Worm (Caenorhabditis elegans) whole organism, young adult: ENCODE data around the gene C14C11.7.

Source experiments
- B0035.1 ChIP-seq: sonication (generic microtip); optimal IDR thresholded peaks from 2 replicates; lab custom pipeline; 2016; ENCODE audit warnings: missing genetic modification characterization, mild to moderate bottlenecking, missing compliant biosample characterization, missing genotype, missing genetic modification reagents
- C17E4.6 ChIP-seq: fragments of 200-800 bp; sonication (Bioruptor generic); IDR thresholded peaks from 2 replicates; pipeline ENCODE4 v1.3.6; 2022; ENCODE audit warnings: missing genetic modification reagents, missing genetic modification characterization, missing compliant biosample characterization
- F57A8.1 ChIP-seq: fragments of 200-800 bp; sonication (Bioruptor generic); optimal IDR thresholded peaks from 2 replicates; lab custom pipeline; 2018; ENCODE audit warnings: mild to moderate bottlenecking, missing genetic modification characterization, moderate library complexity, missing compliant biosample characterization
- attf-3 ChIP-seq: fragments of 200-800 bp; sonication (Bioruptor generic); conservative IDR thresholded peaks from 2 replicates; pipeline ENCODE4 v1.3.6; 2022; ENCODE audit warnings: missing genetic modification reagents, missing genetic modification characterization, missing compliant biosample characterization
- mel-28 ChIP-seq: sonication (generic microtip); optimal IDR thresholded peaks from 2 replicates; lab custom pipeline; 2016; ENCODE audit warnings: borderline replicate concordance, mild to moderate bottlenecking, missing genetic modification characterization, missing compliant biosample characterization
- mxl-1 ChIP-seq: sonication (generic microtip); optimal IDR thresholded peaks from 2 replicates; lab custom pipeline; 2016; ENCODE audit warnings: missing genetic modification characterization, missing compliant biosample characterization
- nhr-179 ChIP-seq: sonication (generic microtip); optimal IDR thresholded peaks from 2 replicates; lab custom pipeline; 2016; ENCODE audit warnings: mild to moderate bottlenecking, missing genetic modification characterization, missing compliant biosample characterization

C14C11.7 gene

ce11 chrV:5617301-5617700, 48.6 kb downstream of the C14C11.7 start, which contains the start of gene M03E7.2:
M03E7.2 (plus strand) TSS chrV:5617601.
- TF ChIP-seq mel-28 (no peak), attf-3 (GFP tag; lab: Robert Waterston, UW) (no peak), C17E4.6 (GFP tag; lab: Robert Waterston, UW) (no peak), B0035.1 (no peak), mxl-1 (tag; lab: Kevin White, UChicago) (no peak), F57A8.1 (GFP tag; lab: Kevin White, UChicago) (no peak), nhr-179 (tag; lab: Kevin White, UChicago) (no peak)
